Fruit fly (Drosophila melanogaster): Measurements from ENCODE around the gene Oatp33Eb.

DNA sequence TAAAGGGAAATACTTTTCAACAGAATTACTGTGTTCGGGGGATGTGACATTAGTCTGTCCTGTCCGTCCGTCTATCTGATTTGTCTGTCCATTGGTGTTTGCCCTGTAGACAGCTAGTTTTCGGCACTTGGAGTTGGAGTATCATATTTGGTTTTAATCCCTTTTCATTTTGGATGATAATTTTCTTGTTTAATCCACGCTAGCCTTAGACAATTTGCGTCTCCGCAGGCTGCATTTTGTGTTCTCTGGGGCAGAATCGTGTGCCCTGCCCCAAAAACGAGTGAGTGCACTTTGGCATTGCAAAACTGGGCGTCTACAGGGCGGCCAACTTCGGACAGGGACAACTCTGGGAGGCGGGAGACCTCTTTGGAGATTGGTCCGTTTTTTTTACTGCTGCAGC lies 7.5 kb downstream of the Oatp33Eb start:
- TF ChIP-seq CG8159 (tag; optimal IDR thresholded peaks at IDR 0.05) (no peak), CG12605 (GFP tag; IDR thresholded peaks at IDR 0.05) (no peak), CG34367 (tag; optimal IDR thresholded peaks at IDR 0.05) (no peak), EcR (GFP tag; optimal IDR thresholded peaks at IDR 0.05) (no peak), CG14655 (GFP tag; optimal IDR thresholded peaks at IDR 0.05) (no peak), CG10348 (GFP tag; IDR thresholded peaks at IDR 0.05) (no peak), CG15710 (tag; optimal IDR thresholded peaks at IDR 0.05) (no peak)

Data from whole organism, pupa.